Fruit fly (Drosophila melanogaster) whole organism, wandering third instar larva: Measurements from ENCODE around the gene otu.

Experiments used
- CG9705 ChIP-seq: fragments of 200-800 bp; sonication (Bioruptor generic); optimal IDR thresholded peaks from 2 replicates; lab custom pipeline; 2018; ENCODE audit warnings: missing biosample characterization, mild to moderate bottlenecking, missing genetic modification characterization
- Dif ChIP-seq: fragments of 200-275, 200-300 bp; sonication (Bioruptor generic); optimal IDR thresholded peaks from 2 replicates; lab custom pipeline; 2018; ENCODE audit warnings: missing biosample characterization, missing genetic modification characterization; ENCODE audit not compliant: partially characterized antibody
- Hnf4 ChIP-seq: fragments of 200-800 bp; sonication (Bioruptor generic); optimal IDR thresholded peaks from 2 replicates; lab custom pipeline; 2016; ENCODE audit warnings: missing biosample characterization, mild to moderate bottlenecking, missing genetic modification characterization
- Jra ChIP-seq: sonication (Bioruptor generic); optimal IDR thresholded peaks from 2 replicates; lab custom pipeline; 2016; ENCODE audit warnings: missing biosample characterization, missing genetic modification characterization
- Myc ChIP-seq: fragments of >200 bp; optimal IDR thresholded peaks from 2 replicates; lab custom pipeline; 2017
- OdsH ChIP-seq: fragments of 200-800 bp; sonication (Bioruptor generic); optimal IDR thresholded peaks from 2 replicates; lab custom pipeline; 2016; ENCODE audit warnings: missing biosample characterization, mild to moderate bottlenecking, missing genetic modification characterization
- Rel ChIP-seq, 2 experiments: fragments of 200-800 bp; sonication (Bioruptor generic) in 1 of 2; optimal IDR thresholded peaks; 2 replicates in 1 of 2; 3 replicates in 1 of 2; lab custom pipeline; 2016 to 2019; ENCODE audit warnings: mild to moderate bottlenecking in 2 of 2, missing biosample characterization in 2 of 2, missing genetic modification characterization in 2 of 2, moderate library complexity in 1 of 2
- br ChIP-seq: fragments of 200-800 bp; sonication (Bioruptor generic); optimal IDR thresholded peaks from 2 replicates; lab custom pipeline; 2016; ENCODE audit warnings: missing biosample characterization, missing genetic modification characterization
- brk ChIP-seq: fragments of 200-800 bp; sonication (Bioruptor generic); optimal IDR thresholded peaks from 2 replicates; lab custom pipeline; 2016; ENCODE audit warnings: missing biosample characterization, mild to moderate bottlenecking, missing genetic modification characterization
- dl ChIP-seq, 2 experiments: fragments of 175-275, 200-275 bp in 1 of 2; fragments of 200-275 bp in 1 of 2; sonication (Bioruptor generic); optimal IDR thresholded peaks; lab custom pipeline; 2018; ENCODE audit warnings: mild to moderate bottlenecking in 2 of 2, missing biosample characterization in 2 of 2, missing genetic modification characterization in 2 of 2, moderate library complexity in 2 of 2; ENCODE audit not compliant: partially characterized antibody in 2 of 2, insufficient read depth in 1 of 2
- dsf ChIP-seq: sonication (Bioruptor generic); optimal IDR thresholded peaks from 2 replicates; lab custom pipeline; 2016; ENCODE audit warnings: missing biosample characterization, missing genetic modification characterization, borderline replicate concordance
- ey ChIP-seq: fragments of 200-800 bp; sonication (Bioruptor generic); optimal IDR thresholded peaks from 2 replicates; lab custom pipeline; 2016; ENCODE audit warnings: missing biosample characterization, missing genetic modification characterization
- psq ChIP-seq: fragments of 200-800 bp; sonication (Bioruptor generic); optimal IDR thresholded peaks from 3 replicates; lab custom pipeline; 2017; ENCODE audit warnings: missing biosample characterization, mild to moderate bottlenecking, missing genetic modification characterization, moderate library complexity
- rgr ChIP-seq: fragments of 200-800 bp; sonication (Bioruptor generic); optimal IDR thresholded peaks from 3 replicates; lab custom pipeline; 2016; ENCODE audit warnings: missing biosample characterization, mild to moderate bottlenecking, missing genetic modification characterization
- sage ChIP-seq: fragments of 200-800 bp; sonication (Bioruptor generic); optimal IDR thresholded peaks from 2 replicates; lab custom pipeline; 2016; ENCODE audit warnings: missing biosample characterization, mild to moderate bottlenecking, missing genetic modification characterization
- sv ChIP-seq: fragments of 200-800 bp; sonication (Bioruptor generic); optimal IDR thresholded peaks from 3 replicates; lab custom pipeline; 2016; ENCODE audit warnings: missing biosample characterization, missing genetic modification characterization

otu gene

dm6 chrX:8442912-8443311, 46.4 kb downstream of the otu start:
- TF ChIP-seq Jra (GFP tag; lab: Kevin White, UChicago): no peak
- TF ChIP-seq OdsH: no peak
- peak; percentile 50 for TF ChIP-seq Myc (lab: Kevin White, UChicago)

DNA sequence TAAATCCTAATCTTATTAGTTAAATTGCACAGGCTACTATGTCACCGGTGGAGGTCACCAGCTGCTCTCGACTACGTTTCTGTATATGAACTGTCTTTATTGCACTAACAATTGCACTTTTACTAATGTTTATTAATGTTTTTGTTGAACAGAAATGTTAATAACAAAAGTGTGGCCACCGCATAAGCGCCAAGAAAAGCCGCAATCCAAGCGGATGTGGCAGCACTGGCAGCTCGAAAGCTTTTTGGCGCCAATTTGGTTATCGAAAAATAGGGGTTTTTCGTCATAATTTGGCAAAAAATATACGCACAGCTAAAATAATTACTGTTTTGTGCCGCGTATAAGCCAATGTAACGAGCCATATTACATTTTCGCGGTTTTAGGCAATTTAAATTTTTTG, 47.2 kb downstream of the otu start, which contains the start of gene CG12123:
Gene CG12123, minus strand, starts transcription at position 188 of the 400 bp plus-strand sequence.
- TF ChIP-seq Dif (no peak), ey (no peak), br (GFP tag; lab: Kevin White, UChicago) (no peak), dsf (GFP tag; lab: Kevin White, UChicago) (no peak), Rel (GFP tag; optimal IDR thresholded peaks at IDR 0.05; lab: Kevin White, UChicago) (no peak), Rel (tag; optimal IDR thresholded peaks at IDR 0.05; lab: Kevin White, UChicago) (peak; percentile 7)
- TF ChIP-seq, all 38 proteins: peak for 1

DNA sequence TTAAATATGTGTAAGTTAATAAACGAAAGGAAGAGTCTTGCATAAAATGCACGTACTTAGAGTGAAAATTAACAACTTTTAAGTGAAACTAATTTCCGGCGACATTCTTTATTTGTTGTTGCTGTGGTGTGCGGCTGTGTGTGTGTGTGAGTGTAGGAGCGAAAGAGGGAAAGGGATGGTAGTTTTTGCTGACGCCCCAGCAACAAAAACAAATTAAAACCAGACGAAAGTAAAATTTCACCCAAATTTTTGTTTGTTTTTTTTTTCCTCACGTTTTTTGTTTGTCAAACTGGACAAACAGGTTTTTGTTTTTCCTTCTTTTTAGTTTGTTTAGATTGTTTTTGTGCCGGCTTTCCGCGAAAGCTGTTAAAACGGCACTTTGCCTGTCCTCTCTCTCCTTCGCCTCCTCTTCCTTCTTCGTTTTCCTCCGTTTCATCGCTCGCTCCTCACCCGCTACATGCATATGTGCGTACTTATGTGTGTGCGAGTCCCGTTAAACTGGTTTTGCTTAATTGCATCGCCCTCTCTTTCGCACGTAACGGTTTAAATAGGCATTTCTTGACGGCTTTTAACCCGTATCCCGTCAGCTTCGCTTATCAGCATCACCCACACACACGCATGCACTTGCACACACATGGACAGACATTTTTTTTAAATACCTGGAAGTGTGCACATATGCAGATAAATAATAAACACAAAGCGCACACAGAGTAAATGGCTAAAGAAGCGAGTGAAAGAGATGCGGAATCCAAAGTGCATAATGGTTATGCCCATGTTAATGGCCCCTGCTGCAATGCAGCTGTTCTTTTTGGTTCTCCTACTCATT, 51.8 kb downstream of the otu start, which contains the start of gene Miga:
Gene Miga, minus strand, starts transcription at position 536 of the 826 bp plus-strand sequence.
- TF ChIP-seq psq (peak; percentile 84), Myc (lab: Kevin White, UChicago) (no peak), dl (GFP tag; optimal IDR thresholded peaks at IDR 0.05; lab: Kevin White, UChicago; ENCODE audit: insufficient read depth in 1 of 2, partially characterized antibody in 2 of 2) (no peak), sage (no peak), OdsH (no peak), Hnf4 (GFP tag; lab: Kevin White, UChicago) (no peak), rgr (GFP tag; lab: Kevin White, UChicago) (no peak), sv (GFP tag; lab: Kevin White, UChicago) (no peak), brk (GFP tag; lab: Kevin White, UChicago) (no peak)
- TF ChIP-seq, all 38 proteins: peak for 1

dm6 chrX:8436656-8437284, 52.6 kb downstream of the otu start, which contains the start of gene CG1440:
CG1440 (plus strand) TSS chrX:8437057.
- TF ChIP-seq Myc (lab: Kevin White, UChicago) (no peak), sv (GFP tag; lab: Kevin White, UChicago) (peak; percentile 6), CG9705 (GFP tag; lab: Kevin White, UChicago) (peak; percentile 20)
